Comparison of ENCODE assay signal across 2 worm cellular contexts in the genomic region with DNA sequence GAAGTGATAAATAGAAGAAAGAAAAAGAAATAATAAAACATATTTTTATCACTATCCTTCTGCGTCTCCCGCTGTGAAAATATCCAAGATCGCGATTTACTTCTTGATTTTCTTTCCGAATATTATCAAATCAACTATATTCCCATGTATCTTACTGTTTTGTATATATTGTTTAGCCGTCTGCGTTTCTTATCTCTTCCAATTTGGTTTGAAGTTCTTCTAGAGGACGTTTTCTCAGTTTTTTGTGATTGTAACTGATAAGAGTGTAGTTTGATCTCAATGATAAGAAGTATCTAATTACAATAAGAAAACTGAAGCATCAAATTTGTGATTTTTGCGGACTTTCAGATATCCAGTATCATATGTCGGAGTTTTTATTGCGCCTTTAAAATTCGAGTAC.
TF ChIP-seq lines count a peak whose summit lies in the region.

No protein-coding gene starts in this region.

TF ChIP-seq in whole organism, L1 larva, 84 proteins besides CTCF, POLR2A, EP300 and RAD21 (continued from another document):
- TF ChIP-seq nhr-84 (tag; optimal IDR thresholded peaks at IDR 0.05; lab: Kevin White, UChicago) (no peak), snpc-4 (tag; optimal IDR thresholded peaks at IDR 0.05; lab: Kevin White, UChicago) (no peak), egl-27 (tag; optimal IDR thresholded peaks at IDR 0.05; lab: Kevin White, UChicago) (no peak), nhr-11 (tag; optimal IDR thresholded peaks at IDR 0.05; lab: Kevin White, UChicago) (no peak), ama-1 (optimal IDR thresholded peaks at IDR 0.05; lab: Kevin White, UChicago) (no peak), efl-3 (GFP tag; optimal IDR thresholded peaks at IDR 0.05; lab: Kevin White, UChicago) (no peak), nhr-76 (tag; optimal IDR thresholded peaks at IDR 0.05; lab: Kevin White, UChicago) (no peak), elt-3 (tag; optimal IDR thresholded peaks at IDR 0.05; lab: Kevin White, UChicago) (peak in 1 of 6 experiments; percentile 63), ztf-11 (tag; optimal IDR thresholded peaks at IDR 0.05; lab: Kevin White, UChicago) (no peak), mdl-1 (tag; optimal IDR thresholded peaks at IDR 0.05; lab: Kevin White, UChicago) (no peak), lin-14 (GFP tag; optimal IDR thresholded peaks at IDR 0.05; lab: Kevin White, UChicago) (peak; percentile 45), alr-1 (tag; optimal IDR thresholded peaks at IDR 0.05; lab: Kevin White, UChicago; ENCODE audit: borderline replicate concordance) (no peak), F16B12.6 (tag; optimal IDR thresholded peaks at IDR 0.05; lab: Kevin White, UChicago) (no peak), hlh-17 (GFP tag; optimal IDR thresholded peaks at IDR 0.05; lab: Kevin White, UChicago; ENCODE audit: borderline replicate concordance) (no peak), sup-37 (GFP tag; optimal IDR thresholded peaks at IDR 0.05; lab: Kevin White, UChicago) (no peak), blmp-1 (tag; optimal IDR thresholded peaks at IDR 0.05; lab: Kevin White, UChicago) (peak; percentile 31), nhr-28 (tag; optimal IDR thresholded peaks at IDR 0.05; lab: Kevin White, UChicago) (no peak), unc-62 (GFP tag; optimal IDR thresholded peaks at IDR 0.05; lab: Kevin White, UChicago) (no peak), snu-23 (GFP tag; optimal IDR thresholded peaks at IDR 0.05; lab: Kevin White, UChicago) (peak; percentile 9), irx-1 (tag; optimal IDR thresholded peaks at IDR 0.05; lab: Kevin White, UChicago) (no peak), nhr-90 (tag; optimal IDR thresholded peaks at IDR 0.05; lab: Kevin White, UChicago; ENCODE audit: poor library complexity) (no peak), nhr-77 (tag; optimal IDR thresholded peaks at IDR 0.05; lab: Kevin White, UChicago) (no peak), grh-1 (GFP tag; IDR thresholded peaks at IDR 0.05; lab: Robert Waterston, UW) (no peak), tbx-2 (tag; optimal IDR thresholded peaks at IDR 0.05; lab: Kevin White, UChicago) (no peak), C04F5.9 (tag; optimal IDR thresholded peaks at IDR 0.05; lab: Kevin White, UChicago) (no peak), nhr-20 (tag; optimal IDR thresholded peaks at IDR 0.05; lab: Kevin White, UChicago) (peak; percentile 44)

TF ChIP-seq in whole organism, L2 larva, 48 proteins besides CTCF, POLR2A, EP300 and RAD21 (continued from another document):
- TF ChIP-seq lsy-2 (tag; optimal IDR thresholded peaks at IDR 0.05; lab: Kevin White, UChicago) (no peak), mdl-1 (tag; optimal IDR thresholded peaks at IDR 0.05; lab: Kevin White, UChicago) (no peak), nhr-10 (tag; optimal IDR thresholded peaks at IDR 0.05; lab: Kevin White, UChicago) (no peak)
